Worm (Caenorhabditis elegans) whole organism, young adult: ENCODE measurements around the gene gar-3.

Source experiments
- B0336.3 ChIP-seq: fragments of 200-800 bp; sonication (Bioruptor generic); IDR thresholded peaks from 2 replicates; pipeline ENCODE4 v1.3.6; 2022; ENCODE audit warnings: missing genetic modification characterization, missing compliant biosample characterization
- C17E4.6 ChIP-seq: fragments of 200-800 bp; sonication (Bioruptor generic); IDR thresholded peaks from 2 replicates; pipeline ENCODE4 v1.3.6; 2022; ENCODE audit warnings: missing genetic modification reagents, missing genetic modification characterization, missing compliant biosample characterization
- F57A8.1 ChIP-seq: fragments of 200-800 bp; sonication (Bioruptor generic); optimal IDR thresholded peaks from 2 replicates; lab custom pipeline; 2018; ENCODE audit warnings: mild to moderate bottlenecking, missing genetic modification characterization, moderate library complexity, missing compliant biosample characterization
- akir-1 ChIP-seq: fragments of 200-800 bp; sonication (Bioruptor generic); optimal IDR thresholded peaks from 2 replicates; lab custom pipeline; 2018; ENCODE audit warnings: mild to moderate bottlenecking, missing genetic modification characterization, moderate library complexity, missing compliant biosample characterization
- ceh-91 ChIP-seq: fragments of 200-800 bp; sonication (Bioruptor generic); IDR thresholded peaks from 2 replicates; pipeline ENCODE4 v1.3.6; 2022; ENCODE audit warnings: missing genetic modification reagents, missing genetic modification characterization, missing compliant biosample characterization
- dpff-1 ChIP-seq: sonication (generic microtip); optimal IDR thresholded peaks from 2 replicates; lab custom pipeline; 2017; ENCODE audit warnings: mild to moderate bottlenecking, missing genetic modification characterization, missing compliant biosample characterization
- fkh-3 ChIP-seq: sonication (generic microtip); optimal IDR thresholded peaks from 2 replicates; lab custom pipeline; 2016; ENCODE audit warnings: mild to moderate bottlenecking, missing genetic modification characterization, missing compliant biosample characterization
- lin-35 ChIP-seq, 3 experiments: fragments of 150-350 bp in 2 of 3; sonication (generic microtip) in 1 of 3; optimal IDR thresholded peaks; 2 replicates each; lab custom pipeline; 2014 to 2018; ENCODE audit warnings: missing biosample characterization in 3 of 3, missing genetic modification characterization in 3 of 3, missing genetic modification reagents in 3 of 3
- lsy-27 ChIP-seq: sonication (generic microtip); optimal IDR thresholded peaks from 2 replicates; lab custom pipeline; 2017; ENCODE audit warnings: missing genetic modification characterization, mild to moderate bottlenecking, missing compliant biosample characterization, antibody characterized with exemption, missing genotype, borderline replicate concordance; ENCODE audit not compliant: insufficient read depth
- nhr-90 ChIP-seq: sonication (generic microtip); optimal IDR thresholded peaks from 2 replicates; lab custom pipeline; 2016; ENCODE audit warnings: missing genotype, mild to moderate bottlenecking, missing genetic modification characterization, missing compliant biosample characterization
- unc-130 ChIP-seq: sonication (generic microtip); optimal IDR thresholded peaks from 2 replicates; lab custom pipeline; 2016; ENCODE audit warnings: missing genetic modification reagents, missing genetic modification characterization, missing compliant biosample characterization

Gene gar-3

ce11 chrV:14518010-14518409 is 61.5 kb downstream of the gar-3 start, which contains the start of gene R02D5.6:
TSS of gene R02D5.6 (minus strand) at chrV:14518110.
- TF ChIP-seq lin-35 (GFP tag; optimal IDR thresholded peaks at IDR 0.05; lab: Kevin White, UChicago) (no peak), fkh-3 (tag; lab: Kevin White, UChicago) (no peak), akir-1 (GFP tag; lab: Kevin White, UChicago) (no peak), C17E4.6 (GFP tag; lab: Robert Waterston, UW) (no peak), unc-130 (GFP tag; lab: Kevin White, UChicago) (no peak), ceh-91 (no peak), B0336.3 (no peak), lsy-27 (tag; lab: Kevin White, UChicago) (no peak), dpff-1 (tag; lab: Kevin White, UChicago) (no peak), nhr-90 (tag; lab: Kevin White, UChicago) (no peak), F57A8.1 (no peak)
